Fruit fly (Drosophila melanogaster) whole organism, embryonic: Measurements from ENCODE around the gene Bgb.
A peak's percentile ranks its signal among the peaks of the same experiment; 100 is the strongest.

Experiments used
- B-H2 ChIP-seq: fragments of 200-800 bp; sonication (Bioruptor generic); optimal IDR thresholded peaks from 2 replicates; lab custom pipeline; 2018; ENCODE audit warnings: missing biosample characterization, mild to moderate bottlenecking, missing genetic modification characterization
- Blimp-1 ChIP-seq: fragments of 200-800 bp; sonication (Bioruptor generic); optimal IDR thresholded peaks from 3 replicates; lab custom pipeline; 2018; ENCODE audit warnings: missing biosample characterization, missing genetic modification characterization, mild to moderate bottlenecking, moderate library complexity, missing genetic modification reagents
- CG10654 ChIP-seq: fragments of 200-800 bp; sonication (Bioruptor generic); optimal IDR thresholded peaks from 2 replicates; lab custom pipeline; 2016; ENCODE audit warnings: missing biosample characterization, missing genetic modification characterization
- CG11504 ChIP-seq: fragments of 200-800 bp; sonication (Bioruptor generic); optimal IDR thresholded peaks from 3 replicates; lab custom pipeline; 2019; ENCODE audit warnings: missing biosample characterization, mild to moderate bottlenecking, missing genetic modification characterization, moderate library complexity
- CG12219 ChIP-seq: fragments of 200-800 bp; sonication (Bioruptor generic); optimal IDR thresholded peaks from 3 replicates; lab custom pipeline; 2018; ENCODE audit warnings: missing biosample characterization, mild to moderate bottlenecking, missing genetic modification characterization
- CG12299 ChIP-seq: fragments of 200-800 bp; sonication (Bioruptor generic); optimal IDR thresholded peaks from 2 replicates; lab custom pipeline; 2018; ENCODE audit warnings: missing biosample characterization, mild to moderate bottlenecking, missing genetic modification characterization
- CG12769 ChIP-seq: fragments of 200-800 bp; sonication (Bioruptor generic); optimal IDR thresholded peaks from 2 replicates; lab custom pipeline; 2019; ENCODE audit warnings: missing biosample characterization, mild to moderate bottlenecking, missing genetic modification characterization, moderate library complexity
- CG12942 ChIP-seq: fragments of 200-800 bp; sonication (Bioruptor generic); optimal IDR thresholded peaks from 3 replicates; lab custom pipeline; 2016; ENCODE audit warnings: missing biosample characterization, missing genetic modification characterization
- CG1603 ChIP-seq: fragments of 200-800 bp; sonication (Bioruptor generic); optimal IDR thresholded peaks from 2 replicates; lab custom pipeline; 2019; ENCODE audit warnings: missing biosample characterization, mild to moderate bottlenecking, missing genetic modification characterization, moderate library complexity
- CG1832 ChIP-seq: fragments of 200-800 bp; sonication (Bioruptor generic); optimal IDR thresholded peaks from 2 replicates; lab custom pipeline; 2017; ENCODE audit warnings: missing biosample characterization, mild to moderate bottlenecking, missing genetic modification characterization, inconsistent platforms
- CG18764 ChIP-seq: fragments of 200-800 bp; sonication (Bioruptor generic); optimal IDR thresholded peaks from 3 replicates; lab custom pipeline; 2016; ENCODE audit warnings: missing biosample characterization, missing genetic modification characterization
- CG30431 ChIP-seq: fragments of 200-800 bp; sonication (Bioruptor generic); optimal IDR thresholded peaks from 2 replicates; lab custom pipeline; 2017; ENCODE audit warnings: missing biosample characterization, missing genetic modification characterization
- CG3163 ChIP-seq: fragments of 200-800 bp; sonication (Bioruptor generic); optimal IDR thresholded peaks from 3 replicates; lab custom pipeline; 2016; ENCODE audit warnings: missing biosample characterization, missing genetic modification characterization
- CG6175 ChIP-seq: fragments of 200-800 bp; sonication (Bioruptor generic); IDR thresholded peaks from 3 replicates; pipeline ENCODE4 v1.3.6; 2022; ENCODE audit warnings: missing biosample characterization, missing genetic modification characterization
- CG7745 ChIP-seq: fragments of 200-800 bp; sonication (Bioruptor generic); optimal IDR thresholded peaks from 2 replicates; lab custom pipeline; 2018; ENCODE audit warnings: missing biosample characterization, mild to moderate bottlenecking, missing genetic modification characterization, moderate library complexity
- CG9437 ChIP-seq: fragments of 200-800 bp; sonication (Bioruptor generic); optimal IDR thresholded peaks from 2 replicates; lab custom pipeline; 2018; ENCODE audit warnings: missing biosample characterization, mild to moderate bottlenecking, missing genetic modification characterization
- Chrac-16 ChIP-seq: fragments of 200-800 bp; sonication (Bioruptor generic); optimal IDR thresholded peaks from 3 replicates; lab custom pipeline; 2016; ENCODE audit warnings: missing biosample characterization, missing genetic modification characterization
- CrebB ChIP-seq: fragments of 200-800 bp; sonication (Bioruptor generic); optimal IDR thresholded peaks from 3 replicates; lab custom pipeline; 2018; ENCODE audit warnings: missing biosample characterization, mild to moderate bottlenecking, missing genetic modification characterization
- D ChIP-seq, 2 experiments: fragments of 200-800 bp in 1 of 2; fragments of >200 bp in 1 of 2; sonication (Bioruptor generic) in 1 of 2; optimal IDR thresholded peaks; 2 replicates in 1 of 2; 3 replicates in 1 of 2; lab custom pipeline; 2017; ENCODE audit warnings: mild to moderate bottlenecking in 1 of 2, missing biosample characterization in 1 of 2, missing genetic modification characterization in 1 of 2, missing genetic modification reagents in 1 of 2
- Doc3 ChIP-seq: fragments of 200-800 bp; sonication (Bioruptor generic); IDR thresholded peaks from 3 replicates; pipeline ENCODE4 v1.3.6; 2022; ENCODE audit warnings: missing biosample characterization, missing genetic modification characterization; ENCODE audit not compliant: partially characterized antibody
- Elba2 ChIP-seq: fragments of 200-800 bp; sonication (Bioruptor generic); optimal IDR thresholded peaks from 3 replicates; lab custom pipeline; 2016; ENCODE audit warnings: missing biosample characterization, missing genetic modification characterization
- Ets65A ChIP-seq: fragments of 200-800 bp; sonication (Bioruptor generic); peaks from one replicate; lab custom pipeline; 2016; ENCODE audit warnings: missing biosample characterization, missing genetic modification characterization
- Fer2 ChIP-seq: fragments of 200-800 bp; sonication (Bioruptor generic); optimal IDR thresholded peaks from 2 replicates; lab custom pipeline; 2018; ENCODE audit warnings: missing biosample characterization, mild to moderate bottlenecking, missing genetic modification characterization, moderate library complexity
- Fer3 ChIP-seq: fragments of 200-800 bp; sonication (Bioruptor generic); optimal IDR thresholded peaks from 2 replicates; lab custom pipeline; 2018; ENCODE audit warnings: missing biosample characterization, mild to moderate bottlenecking, missing genetic modification characterization, moderate library complexity
- HmgD ChIP-seq: fragments of 200-800 bp; sonication (Bioruptor generic); optimal IDR thresholded peaks from 3 replicates; lab custom pipeline; 2016; ENCODE audit warnings: missing biosample characterization, missing genetic modification characterization
- Jarid2 ChIP-seq: fragments of 200-800 bp; sonication (Bioruptor generic); optimal IDR thresholded peaks from 3 replicates; lab custom pipeline; 2017; ENCODE audit warnings: mild to moderate bottlenecking, missing biosample characterization, missing genetic modification reagents, missing genetic modification characterization
- Mrtf ChIP-seq: fragments of 200-800 bp; sonication (Bioruptor generic); IDR thresholded peaks from 3 replicates; pipeline ENCODE4 v1.3.6; 2022; ENCODE audit warnings: missing biosample characterization, missing genetic modification characterization
- NC2β ChIP-seq: fragments of 200-800 bp; sonication (Bioruptor generic); optimal IDR thresholded peaks from 2 replicates; lab custom pipeline; 2016; ENCODE audit warnings: missing biosample characterization, missing genetic modification characterization
- Poxn ChIP-seq: fragments of 200-800 bp; sonication (Bioruptor generic); IDR thresholded peaks from 2 replicates; pipeline ENCODE4 v1.3.6; 2022; ENCODE audit warnings: missing biosample characterization, missing genetic modification characterization
- Taf1 ChIP-seq: fragments of 200-800 bp; sonication (Bioruptor generic); IDR thresholded peaks from 2 replicates; pipeline ENCODE4 v1.3.6; 2022; ENCODE audit warnings: missing biosample characterization, missing genetic modification characterization
- Trl ChIP-seq, 3 experiments: fragments of >200 bp in 2 of 3; fragments of 200-800 bp in 1 of 3; sonication (Bioruptor generic) in 1 of 3; optimal IDR thresholded peaks; 2 replicates in 1 of 3; 3 replicates in 2 of 3; lab custom pipeline; 2016 to 2017; ENCODE audit warnings: missing biosample characterization in 1 of 3, missing genetic modification characterization in 1 of 3
- Xbp1 ChIP-seq: fragments of 200-800 bp; sonication (Bioruptor generic); optimal IDR thresholded peaks from 3 replicates; lab custom pipeline; 2016; ENCODE audit warnings: missing biosample characterization, mild to moderate bottlenecking, missing genetic modification characterization
- ab ChIP-seq: fragments of 200-800 bp; sonication (Bioruptor generic); optimal IDR thresholded peaks from 2 replicates; lab custom pipeline; 2016; ENCODE audit warnings: missing biosample characterization, missing genetic modification characterization
- az2 ChIP-seq: fragments of 200-800 bp; sonication (Bioruptor generic); optimal IDR thresholded peaks from 3 replicates; lab custom pipeline; 2016; ENCODE audit warnings: missing biosample characterization, missing genetic modification characterization
- bowl ChIP-seq: fragments of 200-800 bp; sonication (Bioruptor generic); IDR thresholded peaks from 2 replicates; pipeline ENCODE4 v1.3.6; 2022; ENCODE audit warnings: missing biosample characterization, missing genetic modification characterization
- chif ChIP-seq, 2 experiments: fragments of 200-800 bp; sonication (Bioruptor generic); optimal IDR thresholded peaks; 3 replicates each; lab custom pipeline; 2016; ENCODE audit warnings: missing biosample characterization in 2 of 2, missing genetic modification characterization in 2 of 2
- crp ChIP-seq, 2 experiments: fragments of 200-800 bp; sonication (Bioruptor generic); optimal IDR thresholded peaks; 2 replicates in 1 of 2; 3 replicates in 1 of 2; lab custom pipeline; 2017; ENCODE audit warnings: missing biosample characterization in 2 of 2, missing genetic modification characterization in 2 of 2, mild to moderate bottlenecking in 1 of 2, moderate library complexity in 1 of 2
- fd96Cb ChIP-seq: fragments of 200-800 bp; sonication (Bioruptor generic); optimal IDR thresholded peaks from 2 replicates; lab custom pipeline; 2018; ENCODE audit warnings: missing biosample characterization, mild to moderate bottlenecking, missing genetic modification characterization, moderate library complexity
- gcm2 ChIP-seq: fragments of 200-800 bp; sonication (Bioruptor generic); optimal IDR thresholded peaks from 2 replicates; lab custom pipeline; 2016; ENCODE audit warnings: missing biosample characterization, missing genetic modification characterization
- oc ChIP-seq: fragments of 200-800 bp; sonication (Bioruptor generic); optimal IDR thresholded peaks from 2 replicates; lab custom pipeline; 2018; ENCODE audit warnings: missing biosample characterization, mild to moderate bottlenecking, missing genetic modification characterization, moderate library complexity
- pho ChIP-seq: fragments of 200-800 bp; sonication (Bioruptor generic); optimal IDR thresholded peaks from 2 replicates; lab custom pipeline; 2016; ENCODE audit warnings: missing biosample characterization, missing genetic modification characterization
- phol ChIP-seq: fragments of 200-800 bp; sonication (Bioruptor generic); optimal IDR thresholded peaks from 3 replicates; lab custom pipeline; 2018; ENCODE audit warnings: missing biosample characterization, mild to moderate bottlenecking, missing genetic modification characterization, moderate library complexity
- pros ChIP-seq: fragments of 200-800 bp; sonication (Bioruptor generic); optimal IDR thresholded peaks from 3 replicates; lab custom pipeline; 2019; ENCODE audit warnings: missing biosample characterization, mild to moderate bottlenecking, missing genetic modification characterization, moderate library complexity
- sd ChIP-seq: fragments of 200-800 bp; sonication (Bioruptor generic); optimal IDR thresholded peaks from 3 replicates; lab custom pipeline; 2018; ENCODE audit warnings: missing biosample characterization, mild to moderate bottlenecking, missing genetic modification characterization, moderate library complexity
- seq ChIP-seq: fragments of 200-800 bp; sonication (Bioruptor generic); IDR thresholded peaks from 2 replicates; pipeline ENCODE4 v1.3.6; 2022; ENCODE audit warnings: missing biosample characterization, missing genetic modification characterization
- stwl ChIP-seq: fragments of 200-800 bp; sonication (Bioruptor generic); optimal IDR thresholded peaks from 3 replicates; lab custom pipeline; 2018; ENCODE audit warnings: missing biosample characterization, mild to moderate bottlenecking, missing genetic modification characterization, moderate library complexity
- sug ChIP-seq: fragments of 200-800 bp; optimal IDR thresholded peaks from 2 replicates; lab custom pipeline; 2019; ENCODE audit warnings: missing biosample characterization, mild to moderate bottlenecking, missing genetic modification characterization, moderate library complexity
- tio ChIP-seq: fragments of 200-800 bp; sonication (Bioruptor generic); optimal IDR thresholded peaks from 2 replicates; lab custom pipeline; 2017; ENCODE audit warnings: missing biosample characterization, missing genetic modification characterization, inconsistent platforms
- vvl ChIP-seq: fragments of 200-800 bp; sonication (Bioruptor generic); IDR thresholded peaks from 2 replicates; pipeline ENCODE4 v1.3.6; 2022; ENCODE audit warnings: missing biosample characterization, missing genetic modification characterization
- yki ChIP-seq: fragments of >200 bp; optimal IDR thresholded peaks from 3 replicates; lab custom pipeline; 2018

Bgb gene

DNA sequence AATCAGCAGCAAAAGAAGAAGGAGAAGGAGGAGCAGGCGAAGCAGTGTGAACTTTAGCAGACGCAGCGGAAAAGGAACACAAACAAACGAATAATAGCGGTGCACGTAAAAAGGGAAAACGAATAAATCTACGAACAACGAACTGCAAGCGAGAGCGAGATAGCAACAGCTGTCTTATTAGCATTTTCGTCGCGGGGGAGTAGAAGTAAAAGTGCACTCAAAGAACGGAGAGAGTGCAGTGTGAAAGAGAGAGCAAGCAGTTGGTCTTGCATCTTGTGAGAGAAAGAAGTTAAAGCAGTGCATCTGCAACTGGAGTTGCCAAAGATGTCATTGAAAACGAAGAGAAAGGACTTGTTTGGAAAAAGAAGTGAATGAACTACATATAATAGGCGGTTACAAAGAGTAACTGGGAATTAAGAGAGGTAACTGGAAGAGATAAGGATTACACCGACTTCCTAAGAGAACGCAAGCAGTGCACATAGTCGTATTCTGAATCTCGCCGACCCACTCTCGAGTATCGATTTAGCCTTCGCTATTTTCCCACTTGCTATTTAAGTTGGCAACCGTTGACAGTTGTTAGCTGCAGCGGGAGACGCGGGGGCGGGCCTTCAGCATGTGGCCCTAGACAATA lies 46.6 kb upstream of the Bgb start (continued):
- TF ChIP-seq pho (GFP tag; lab: Kevin White, UChicago), result no peak
- TF ChIP-seq Chrac-16 (GFP tag; lab: Kevin White, UChicago), result no peak
- TF ChIP-seq sd, result no peak
- no peak for TF ChIP-seq CG6175 (GFP tag; lab: Robert Waterston, UW)
- TF ChIP-seq seq (GFP tag; lab: Robert Waterston, UW), result no peak
- peak; percentile 73 for TF ChIP-seq Ets65A (GFP tag; lab: Kevin White, UChicago)
- TF ChIP-seq Xbp1 (GFP tag; lab: Kevin White, UChicago), result no peak
- no peak for TF ChIP-seq oc
- no peak for TF ChIP-seq Mrtf (GFP tag; lab: Robert Waterston, UW)
- TF ChIP-seq CG12219 (GFP tag; lab: Kevin White, UChicago), result no peak
- TF ChIP-seq Jarid2 (GFP tag; lab: Kevin White, UChicago), result peak; percentile 11
- no peak for TF ChIP-seq CG30431 (GFP tag; lab: Kevin White, UChicago)
- TF ChIP-seq Fer2 (tag; lab: Kevin White, UChicago), result no peak
- TF ChIP-seq Blimp-1 (GFP tag; lab: Kevin White, UChicago), result peak; percentile 95
- TF ChIP-seq CG12942 (GFP tag; lab: Kevin White, UChicago), result no peak
- no peak for TF ChIP-seq CG11504 (tag; lab: Kevin White, UChicago)
- no peak for TF ChIP-seq CrebB
- TF ChIP-seq pros (GFP tag; lab: Kevin White, UChicago), result peak; percentile 96
- TF ChIP-seq CG3163 (GFP tag; lab: Kevin White, UChicago), result peak; percentile 95
- no peak for TF ChIP-seq CG12769 (tag; lab: Kevin White, UChicago)
- no peak for TF ChIP-seq yki (lab: Kevin White, UChicago)
- no peak for TF ChIP-seq fd96Cb (tag; lab: Kevin White, UChicago)
- TF ChIP-seq CG12299 (tag; lab: Kevin White, UChicago), result no peak
- TF ChIP-seq vvl (GFP tag; lab: Robert Waterston, UW), result peak; percentile 72
- no peak for TF ChIP-seq CG18764 (GFP tag; lab: Kevin White, UChicago)
- TF ChIP-seq sug, result no peak
- TF ChIP-seq stwl (tag; lab: Kevin White, UChicago), result peak; percentile 27
- TF ChIP-seq Trl (optimal IDR thresholded peaks at IDR 0.05; lab: Kevin White, UChicago), result peak in 1 of 2 experiments; percentile 86
- TF ChIP-seq Trl (GFP tag; optimal IDR thresholded peaks at IDR 0.05; lab: Kevin White, UChicago), result no peak
- TF ChIP-seq gcm2, result no peak
- TF ChIP-seq NC2β, result no peak
- TF ChIP-seq Fer3, result no peak
- no peak for TF ChIP-seq CG1603 (tag; lab: Kevin White, UChicago)
- TF ChIP-seq D (optimal IDR thresholded peaks at IDR 0.05; lab: Kevin White, UChicago), result peak; percentile 45
- TF ChIP-seq D (GFP tag; optimal IDR thresholded peaks at IDR 0.05; lab: Kevin White, UChicago), result no peak
- peak; percentile 87 for TF ChIP-seq Elba2 (GFP tag; lab: Kevin White, UChicago)
- TF ChIP-seq chif (GFP tag; optimal IDR thresholded peaks at IDR 0.05; lab: Kevin White, UChicago), result no peak
- TF ChIP-seq phol, result no peak
- no peak for TF ChIP-seq CG7745
- no peak for TF ChIP-seq Doc3
- TF ChIP-seq tio (GFP tag; lab: Kevin White, UChicago), result no peak
- TF ChIP-seq HmgD (GFP tag; lab: Kevin White, UChicago), result no peak
- no peak for TF ChIP-seq crp (GFP tag; optimal IDR thresholded peaks at IDR 0.05; lab: Kevin White, UChicago)
- TF ChIP-seq CG10654 (GFP tag; lab: Kevin White, UChicago), result no peak
- no peak for TF ChIP-seq Taf1
- TF ChIP-seq B-H2 (GFP tag; lab: Kevin White, UChicago), result no peak
- TF ChIP-seq bowl, result no peak
- TF ChIP-seq ab, result no peak
- no peak for TF ChIP-seq CG9437
- peak; percentile 5 for TF ChIP-seq CG1832
- no peak for TF ChIP-seq az2 (GFP tag; lab: Kevin White, UChicago)
- no peak for TF ChIP-seq Poxn (GFP tag; lab: Robert Waterston, UW)
